Worm (Caenorhabditis elegans): Measurements from ENCODE around the gene rocf-1.

DNA sequence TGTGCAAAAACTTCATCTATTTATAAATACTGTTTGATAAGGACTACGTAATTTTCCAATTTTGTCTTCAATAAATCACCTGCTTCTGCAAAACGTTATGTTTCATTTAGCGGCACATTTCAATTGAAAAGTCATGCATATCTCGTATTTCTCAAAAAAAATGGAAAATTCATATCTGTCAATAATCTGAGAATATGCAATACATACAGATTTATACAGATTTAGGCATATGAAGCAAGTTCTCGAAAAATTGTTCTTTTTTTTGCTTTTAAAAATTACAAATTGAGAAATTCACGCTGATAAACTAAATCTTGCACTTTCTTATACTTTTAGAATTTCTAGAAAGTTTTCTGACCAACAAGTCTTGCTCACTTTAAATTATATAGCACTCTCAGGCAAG lies 20.1 kb downstream of the rocf-1 start, which contains the start of gene T26H5.11:
- TF ChIP-seq him-1 (tag; optimal IDR thresholded peaks at IDR 0.05): no peak
- TF ChIP-seq W03F9.2 (tag; optimal IDR thresholded peaks at IDR 0.05): no peak
- no peak for TF ChIP-seq dao-5 (tag; optimal IDR thresholded peaks at IDR 0.05)
